Fruit fly (Drosophila melanogaster): ENCODE data around the gene dgt1.

- no peak for TF ChIP-seq Hnf4 (GFP tag; optimal IDR thresholded peaks at IDR 0.05)
- TF ChIP-seq pan (optimal IDR thresholded peaks at IDR 0.05), result no peak
- TF ChIP-seq Dif (GFP tag; optimal IDR thresholded peaks at IDR 0.05; ENCODE audit: partially characterized antibody), result no peak
- no peak for TF ChIP-seq sv (GFP tag; optimal IDR thresholded peaks at IDR 0.05)
- no peak for TF ChIP-seq Jra (GFP tag; optimal IDR thresholded peaks at IDR 0.05)
- no peak for TF ChIP-seq CrebA (GFP tag; optimal IDR thresholded peaks at IDR 0.05; ENCODE audit: borderline replicate concordance)
- no peak for TF ChIP-seq lola (GFP tag; optimal IDR thresholded peaks at IDR 0.05)
- no peak for TF ChIP-seq Hr83 (GFP tag; optimal IDR thresholded peaks at IDR 0.05; ENCODE audit: poor library complexity, severe bottlenecking)
These were observed 50.5 kb downstream of the dgt1 start, which contains the start of the genes ca and ncd for dm6 chr3R:29806682-29807393.
